Worm (Caenorhabditis elegans): ENCODE results near the gene F10C2.5.

- TF ChIP-seq nhr-23 (tag; optimal IDR thresholded peaks at IDR 0.05) (no peak), snpc-4 (tag; optimal IDR thresholded peaks at IDR 0.05) (no peak), nhr-77 (tag; optimal IDR thresholded peaks at IDR 0.05) (no peak), blmp-1 (tag; optimal IDR thresholded peaks at IDR 0.05; ENCODE audit: insufficient read depth) (no peak), nhr-11 (tag; optimal IDR thresholded peaks at IDR 0.05) (no peak), lin-11 (tag; optimal IDR thresholded peaks at IDR 0.05) (no peak), unc-62 (GFP tag; optimal IDR thresholded peaks at IDR 0.05) (no peak), skn-1 (tag; optimal IDR thresholded peaks at IDR 0.05) (no peak), ztf-4 (tag; optimal IDR thresholded peaks at IDR 0.05) (no peak), sma-3 (GFP tag; optimal IDR thresholded peaks at IDR 0.05) (no peak), ceh-82 (tag; optimal IDR thresholded peaks at IDR 0.05) (no peak), nhr-237 (tag; optimal IDR thresholded peaks at IDR 0.05) (no peak), zag-1 (tag; optimal IDR thresholded peaks at IDR 0.05) (no peak), unc-39 (tag; optimal IDR thresholded peaks at IDR 0.05) (no peak)
Observed at ce11 chrV:12045132-12045531, at the start of gene F10C2.5.

All from whole organism, L2 larva.